Worm (Caenorhabditis elegans) whole organism, L4 larva: ENCODE measurements around the gene F40F11.3.

Experiments
- F10B5.3 ChIP-seq: sonication (generic microtip); optimal IDR thresholded peaks from 2 replicates; lab custom pipeline; 2016; ENCODE audit warnings: mild to moderate bottlenecking, missing genetic modification characterization, missing compliant biosample characterization
- F49E8.2 ChIP-seq: sonication (generic microtip); optimal IDR thresholded peaks from 2 replicates; lab custom pipeline; 2016; ENCODE audit warnings: missing compliant biosample characterization, mild to moderate bottlenecking, missing genetic modification characterization, borderline replicate concordance
- Y48G9A.11 ChIP-seq: fragments of 200-800 bp; sonication (Bioruptor generic); IDR thresholded peaks from 2 replicates; pipeline ENCODE4 v1.3.6; 2022; ENCODE audit warnings: missing genetic modification reagents, missing genetic modification characterization, missing compliant biosample characterization
- ZK337.2 ChIP-seq: fragments of 200-800 bp; sonication (Bioruptor generic); IDR thresholded peaks from 2 replicates; pipeline ENCODE4 v1.3.6; 2022; ENCODE audit warnings: missing genetic modification reagents, missing genetic modification characterization, missing compliant biosample characterization
- ZK546.5 ChIP-seq, 2 experiments: sonication (generic microtip); optimal IDR thresholded peaks; 2 replicates each; lab custom pipeline; 2017; ENCODE audit warnings: missing biosample characterization in 2 of 2, missing genetic modification characterization in 2 of 2
- aly-2 ChIP-seq: sonication (generic microtip); optimal IDR thresholded peaks from 2 replicates; lab custom pipeline; 2018; ENCODE audit warnings: missing biosample characterization, missing genetic modification characterization
- attf-4 ChIP-seq: sonication (generic microtip); optimal IDR thresholded peaks from 3 replicates; lab custom pipeline; 2017; ENCODE audit warnings: missing biosample characterization, missing genetic modification characterization
- ceh-20 ChIP-seq: fragments of 200-800 bp; sonication (Bioruptor generic); IDR thresholded peaks from 2 replicates; pipeline ENCODE4 v1.3.6; 2022; ENCODE audit warnings: missing genetic modification reagents, missing genetic modification characterization, missing compliant biosample characterization
- cey-2 ChIP-seq: sonication (generic microtip); optimal IDR thresholded peaks from 3 replicates; lab custom pipeline; 2017; ENCODE audit warnings: missing genetic modification characterization, mild to moderate bottlenecking, missing compliant biosample characterization, antibody characterized with exemption, borderline replicate concordance; ENCODE audit not compliant: insufficient read depth
- daf-12 ChIP-seq: fragments of 150-350 bp; optimal IDR thresholded peaks from 2 replicates; lab custom pipeline; 2014; ENCODE audit warnings: missing biosample characterization, missing genetic modification reagents, missing genetic modification characterization
- daf-19 ChIP-seq: fragments of 200-800 bp; sonication (Bioruptor generic); conservative IDR thresholded peaks from 2 replicates; pipeline ENCODE4 v1.3.6; 2022; ENCODE audit warnings: missing genetic modification characterization, missing compliant biosample characterization
- dmd-8 ChIP-seq: fragments of 200-800 bp; sonication (Bioruptor generic); IDR thresholded peaks from 2 replicates; pipeline ENCODE4 v1.3.6; 2022; ENCODE audit warnings: missing genetic modification characterization, missing compliant biosample characterization
- dpl-1 ChIP-seq: fragments of 150-350 bp; optimal IDR thresholded peaks from 2 replicates; lab custom pipeline; 2014; ENCODE audit warnings: missing biosample characterization, missing genetic modification reagents, missing genetic modification characterization
- duxl-1 ChIP-seq: sonication (generic microtip); optimal IDR thresholded peaks from 2 replicates; lab custom pipeline; 2016; ENCODE audit warnings: mild to moderate bottlenecking, missing genetic modification characterization, moderate library complexity, missing compliant biosample characterization; ENCODE audit not compliant: poor library complexity
- dve-1 ChIP-seq: sonication (generic microtip); optimal IDR thresholded peaks from 2 replicates; lab custom pipeline; 2017; ENCODE audit warnings: antibody characterized with exemption, mild to moderate bottlenecking, missing genetic modification characterization, missing compliant biosample characterization; ENCODE audit not compliant: insufficient read depth
- hlh-11 ChIP-seq: fragments of 200-800 bp; sonication (Bioruptor generic); optimal IDR thresholded peaks from 2 replicates; lab custom pipeline; 2018; ENCODE audit warnings: mild to moderate bottlenecking, missing genetic modification characterization, missing compliant biosample characterization
- hlh-30 ChIP-seq: sonication (generic microtip); optimal IDR thresholded peaks from 2 replicates; lab custom pipeline; 2017; ENCODE audit warnings: antibody characterized with exemption, mild to moderate bottlenecking, missing genetic modification characterization, missing compliant biosample characterization; ENCODE audit not compliant: insufficient read depth
- lim-7 ChIP-seq: fragments of 200-800 bp; sonication (Bioruptor generic); IDR thresholded peaks from 2 replicates; pipeline ENCODE4 v1.3.6; 2022; ENCODE audit warnings: missing genetic modification characterization, missing compliant biosample characterization
- lin-38 ChIP-seq: fragments of 200-800 bp; sonication (Bioruptor generic); IDR thresholded peaks from 2 replicates; pipeline ENCODE4 v1.3.6; 2022; ENCODE audit warnings: missing genetic modification reagents, missing genetic modification characterization, missing compliant biosample characterization
- lir-3 ChIP-seq: sonication (generic microtip); optimal IDR thresholded peaks from 2 replicates; lab custom pipeline; 2016; ENCODE audit warnings: mild to moderate bottlenecking, missing genetic modification characterization, missing compliant biosample characterization
- lsy-2 ChIP-seq, 2 experiments: fragments of 150-350 bp in 1 of 2; sonication (generic microtip) in 1 of 2; optimal IDR thresholded peaks; 2 replicates each; lab custom pipeline; 2014 to 2017; ENCODE audit warnings: missing biosample characterization in 2 of 2, missing genetic modification characterization in 2 of 2
- mdl-1 ChIP-seq, 2 experiments: fragments of 150-350 bp in 1 of 2; sonication (generic microtip) in 1 of 2; optimal IDR thresholded peaks; 2 replicates each; lab custom pipeline; 2014 to 2017; ENCODE audit warnings: missing biosample characterization in 2 of 2, missing genetic modification characterization in 2 of 2
- mep-1 ChIP-seq: fragments of 150-350 bp; sonication (generic microtip); optimal IDR thresholded peaks from 3 replicates; lab custom pipeline; 2014; ENCODE audit warnings: missing biosample characterization, missing genetic modification characterization
- mes-2 ChIP-seq: sonication (generic microtip); optimal IDR thresholded peaks from 2 replicates; lab custom pipeline; 2016; ENCODE audit warnings: missing genotype, mild to moderate bottlenecking, missing genetic modification characterization, missing compliant biosample characterization; ENCODE audit not compliant: poor library complexity, severe bottlenecking
- mxl-2 ChIP-seq: fragments of 200-800 bp; sonication (Bioruptor generic); conservative IDR thresholded peaks from 2 replicates; pipeline ENCODE4 v1.3.6; 2022; ENCODE audit warnings: missing genetic modification reagents, missing genetic modification characterization, missing compliant biosample characterization
- nhr-10 ChIP-seq: fragments of 150-350 bp; optimal IDR thresholded peaks from 2 replicates; lab custom pipeline; 2014; ENCODE audit warnings: missing biosample characterization, missing genetic modification characterization
- nhr-11 ChIP-seq: fragments of 150-350 bp; optimal IDR thresholded peaks from 2 replicates; lab custom pipeline; 2014; ENCODE audit warnings: missing biosample characterization, missing genetic modification characterization
- nhr-237 ChIP-seq: sonication (generic microtip); optimal IDR thresholded peaks from 2 replicates; lab custom pipeline; 2017; ENCODE audit warnings: missing biosample characterization, missing genetic modification characterization
- nhr-25 ChIP-seq: sonication (generic microtip); optimal IDR thresholded peaks from 2 replicates; lab custom pipeline; 2017; ENCODE audit warnings: missing genetic modification characterization, mild to moderate bottlenecking, missing compliant biosample characterization, antibody characterized with exemption, moderate library complexity, borderline replicate concordance; ENCODE audit not compliant: insufficient read depth
- nhr-6 ChIP-seq: fragments of 150-350 bp; optimal IDR thresholded peaks from 2 replicates; lab custom pipeline; 2014; ENCODE audit warnings: missing biosample characterization, missing genetic modification characterization
- php-3 ChIP-seq: fragments of 200-800 bp; sonication (Bioruptor generic); IDR thresholded peaks from 2 replicates; pipeline ENCODE4 v1.3.6; 2022; ENCODE audit warnings: missing genetic modification reagents, missing genetic modification characterization, missing compliant biosample characterization
- pqm-1 ChIP-seq: sonication (generic microtip); optimal IDR thresholded peaks from 2 replicates; lab custom pipeline; 2017; ENCODE audit warnings: missing biosample characterization, missing genetic modification characterization
- rbr-2 ChIP-seq: sonication (generic microtip); optimal IDR thresholded peaks from 2 replicates; lab custom pipeline; 2016; ENCODE audit warnings: missing genotype, missing genetic modification characterization, missing compliant biosample characterization
- set-16 ChIP-seq: fragments of 200-800 bp; sonication (Bioruptor generic); IDR thresholded peaks from 2 replicates; pipeline ENCODE4 v1.3.6; 2022; ENCODE audit warnings: missing genetic modification reagents, missing genetic modification characterization, missing compliant biosample characterization
- spr-1 ChIP-seq: sonication (generic microtip); optimal IDR thresholded peaks from 2 replicates; lab custom pipeline; 2016; ENCODE audit warnings: mild to moderate bottlenecking, missing genetic modification characterization, missing compliant biosample characterization
- zfp-2 ChIP-seq: sonication (generic microtip); optimal IDR thresholded peaks from 2 replicates; lab custom pipeline; 2016; ENCODE audit warnings: mild to moderate bottlenecking, missing genetic modification characterization, missing compliant biosample characterization
- zfp-3 ChIP-seq: fragments of 200-800 bp; sonication (Bioruptor generic); conservative IDR thresholded peaks from 2 replicates; pipeline ENCODE4 v1.3.6; 2022; ENCODE audit warnings: missing genetic modification reagents, missing genetic modification characterization, missing compliant biosample characterization
- zip-11 ChIP-seq: fragments of 200-800 bp; sonication (Bioruptor generic); IDR thresholded peaks from 2 replicates; pipeline ENCODE4 v1.3.6; 2022; ENCODE audit warnings: missing genetic modification characterization, missing compliant biosample characterization
- ztf-11 ChIP-seq: fragments of 150-350 bp; optimal IDR thresholded peaks from 2 replicates; lab custom pipeline; 2014; ENCODE audit warnings: missing biosample characterization, missing genetic modification characterization

Gene F40F11.3

ce11 chrIV:11593415-11594190 is at the start of gene F40F11.3 (continued):
- TF ChIP-seq dmd-8 (GFP tag; lab: Robert Waterston, UW) (peak; percentile 25; the same call in 1 of the 2 replicates), attf-4 (tag; lab: Kevin White, UChicago) (peak; percentile 38), pqm-1 (peak; percentile 8), ceh-20 (GFP tag; lab: Robert Waterston, UW) (peak; percentile 38; the same call in 1 of the 2 replicates), duxl-1 (peak; percentile 77), php-3 (GFP tag; lab: Robert Waterston, UW) (peak; percentile 77), F10B5.3 (tag; lab: Kevin White, UChicago) (peak; percentile 58), lin-38 (GFP tag; lab: Robert Waterston, UW) (peak; percentile 67), nhr-10 (tag; lab: Kevin White, UChicago) (no peak), hlh-11 (tag; lab: Kevin White, UChicago) (peak; percentile 95), ztf-11 (no peak), mdl-1 (tag; optimal IDR thresholded peaks at IDR 0.05; lab: Kevin White, UChicago) (peak; percentile 36 to 85), lsy-2 (tag; optimal IDR thresholded peaks at IDR 0.05; lab: Kevin White, UChicago) (peak; percentile 78 to 91), ZK546.5 (tag; optimal IDR thresholded peaks at IDR 0.05; lab: Kevin White, UChicago) (peak in 1 of 2 experiments; percentile 17), rbr-2 (peak; percentile 86), dve-1 (tag; lab: Kevin White, UChicago) (peak; percentile 85), cey-2 (no peak), zip-11 (GFP tag; lab: Robert Waterston, UW) (no peak), mes-2 (tag; lab: Kevin White, UChicago) (peak; percentile 83), nhr-11 (tag; lab: Kevin White, UChicago) (peak; percentile 73), dpl-1 (GFP tag; lab: Kevin White, UChicago) (peak; percentile 57), lim-7 (GFP tag; lab: Robert Waterston, UW) (peak; percentile 71; the same call in 1 of the 2 replicates), nhr-237 (tag; lab: Kevin White, UChicago) (no peak), nhr-6 (peak; percentile 69), daf-12 (no peak), Y48G9A.11 (GFP tag; lab: Robert Waterston, UW) (no peak), spr-1 (peak; percentile 55), set-16 (no peak), mxl-2 (GFP tag; lab: Robert Waterston, UW) (no peak), zfp-3 (peak; percentile 58; the same call in 1 of the 2 replicates), mep-1 (tag; lab: Kevin White, UChicago) (peak; percentile 81), aly-2 (tag; lab: Kevin White, UChicago) (no peak), F49E8.2 (tag; lab: Kevin White, UChicago) (no peak), lir-3 (tag; lab: Kevin White, UChicago) (no peak), daf-19 (GFP tag; lab: Robert Waterston, UW) (peak; percentile 62), hlh-30 (tag; lab: Kevin White, UChicago) (peak; percentile 94), zfp-2 (tag; lab: Kevin White, UChicago) (peak; percentile 67), ZK337.2 (GFP tag; lab: Robert Waterston, UW) (peak; percentile 65; the same call in 1 of the 2 replicates), nhr-25 (tag; lab: Kevin White, UChicago) (peak; percentile 38)
